Worm (Caenorhabditis elegans) whole organism, midembryonic: ENCODE measurements around the gene K06H6.2.

Source experiments
- T22C8.4 ChIP-seq: fragments of 200-800 bp; sonication (Bioruptor generic); IDR thresholded peaks from 2 replicates; pipeline ENCODE4 v1.3.6; 2022; ENCODE audit warnings: missing genetic modification characterization, missing compliant biosample characterization
- cog-1 ChIP-seq: sonication (generic microtip); optimal IDR thresholded peaks from 2 replicates; lab custom pipeline; 2016; ENCODE audit warnings: missing genetic modification characterization, missing compliant biosample characterization
- flt-1 ChIP-seq: fragments of 200-800 bp; sonication (Bioruptor generic); IDR thresholded peaks from 2 replicates; pipeline ENCODE4 v1.3.6; 2022; ENCODE audit warnings: missing genetic modification characterization, missing compliant biosample characterization
- klf-2 ChIP-seq: fragments of 200-800 bp; sonication (Bioruptor generic); conservative IDR thresholded peaks from 2 replicates; pipeline ENCODE4 v1.3.6; 2022; ENCODE audit warnings: missing genetic modification reagents, missing genetic modification characterization, missing compliant biosample characterization
- med-1 ChIP-seq: sonication (generic microtip); optimal IDR thresholded peaks from 2 replicates; lab custom pipeline; 2017; ENCODE audit warnings: missing genetic modification characterization, mild to moderate bottlenecking, missing compliant biosample characterization, antibody characterized with exemption, missing genetic modification reagents; ENCODE audit not compliant: insufficient read depth
- ref-1 ChIP-seq: fragments of 200-800 bp; sonication (Bioruptor generic); conservative IDR thresholded peaks from 2 replicates; pipeline ENCODE4 v1.3.6; 2022; ENCODE audit warnings: missing genetic modification reagents, missing genetic modification characterization, missing compliant biosample characterization
- tab-1 ChIP-seq: fragments of 200-800 bp; sonication (Bioruptor generic); IDR thresholded peaks from 2 replicates; pipeline ENCODE4 v1.3.6; 2022; ENCODE audit warnings: missing genetic modification characterization, missing compliant biosample characterization
- ztf-23 ChIP-seq: fragments of 200-800 bp; sonication (Bioruptor generic); IDR thresholded peaks from 2 replicates; pipeline ENCODE4 v1.3.6; 2022; ENCODE audit warnings: missing genetic modification reagents, missing genetic modification characterization, missing compliant biosample characterization
- ztf-29 ChIP-seq: fragments of 200-800 bp; sonication (Bioruptor generic); IDR thresholded peaks from 2 replicates; pipeline ENCODE4 v1.3.6; 2022; ENCODE audit warnings: missing genetic modification reagents, missing genetic modification characterization, missing compliant biosample characterization

K06H6.2 gene

DNA sequence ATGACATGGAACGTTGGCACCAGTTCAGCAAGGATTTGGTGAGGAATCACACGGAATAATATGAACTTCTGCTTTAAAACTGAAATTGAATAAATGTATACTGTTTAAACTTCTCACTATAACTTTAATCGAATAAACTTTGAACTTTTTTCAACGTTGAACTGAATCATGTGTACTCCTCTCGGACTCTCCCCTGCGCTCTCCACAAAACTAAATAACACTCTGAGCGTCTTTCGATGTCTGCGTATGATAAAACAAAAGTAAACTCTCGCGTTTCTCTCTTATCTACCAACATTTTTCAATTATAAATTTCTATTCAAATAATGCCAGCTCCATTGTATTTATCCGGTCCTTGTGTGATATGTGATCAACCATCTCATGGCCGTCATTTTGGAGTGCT is 46.3 kb downstream of the K06H6.2 start:
- TF ChIP-seq T22C8.4 (no peak), ztf-23 (no peak), cog-1 (tag; lab: Kevin White, UChicago) (no peak), ref-1 (GFP tag; lab: Robert Waterston, UW) (no peak), med-1 (GFP tag; lab: Kevin White, UChicago) (no peak), tab-1 (GFP tag; lab: Robert Waterston, UW) (no peak), klf-2 (GFP tag; lab: Robert Waterston, UW) (no peak), flt-1 (GFP tag; lab: Robert Waterston, UW) (no peak), ztf-29 (GFP tag; lab: Robert Waterston, UW) (no peak)

ce11 chrV:634855-635254 is 49.3 kb downstream of the K06H6.2 start, which contains the start of gene F48G7.10:
TSS of gene F48G7.10 (minus strand) at chrV:634955.
- no peak for TF ChIP-seq ref-1 (GFP tag; lab: Robert Waterston, UW)
- no peak for TF ChIP-seq ztf-29 (GFP tag; lab: Robert Waterston, UW)
- TF ChIP-seq flt-1 (GFP tag; lab: Robert Waterston, UW): no peak
- TF ChIP-seq klf-2 (GFP tag; lab: Robert Waterston, UW): no peak
- TF ChIP-seq T22C8.4: no peak
- no peak for TF ChIP-seq ztf-23
- TF ChIP-seq tab-1 (GFP tag; lab: Robert Waterston, UW): no peak
- TF ChIP-seq cog-1 (tag; lab: Kevin White, UChicago): no peak

DNA sequence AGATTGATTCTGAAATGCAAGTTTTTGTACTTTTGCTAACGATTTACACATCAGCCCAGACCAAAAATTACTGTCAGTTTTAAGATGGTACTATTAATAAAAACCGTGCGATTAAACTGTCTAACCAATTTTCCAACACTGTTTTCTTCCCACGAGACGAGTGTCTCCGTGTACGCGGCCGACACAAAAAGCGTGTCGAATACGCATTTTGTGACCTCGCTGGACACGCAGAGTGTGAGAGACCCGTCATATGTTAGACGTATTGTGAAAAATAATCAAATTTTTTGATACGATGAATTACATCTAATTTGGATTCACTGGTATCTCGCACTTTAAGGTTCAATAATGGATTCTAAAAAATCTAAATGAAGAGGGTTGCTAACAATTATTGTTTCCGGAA is 50.1 kb downstream of the K06H6.2 start:
- TF ChIP-seq ztf-23: no peak

DNA sequence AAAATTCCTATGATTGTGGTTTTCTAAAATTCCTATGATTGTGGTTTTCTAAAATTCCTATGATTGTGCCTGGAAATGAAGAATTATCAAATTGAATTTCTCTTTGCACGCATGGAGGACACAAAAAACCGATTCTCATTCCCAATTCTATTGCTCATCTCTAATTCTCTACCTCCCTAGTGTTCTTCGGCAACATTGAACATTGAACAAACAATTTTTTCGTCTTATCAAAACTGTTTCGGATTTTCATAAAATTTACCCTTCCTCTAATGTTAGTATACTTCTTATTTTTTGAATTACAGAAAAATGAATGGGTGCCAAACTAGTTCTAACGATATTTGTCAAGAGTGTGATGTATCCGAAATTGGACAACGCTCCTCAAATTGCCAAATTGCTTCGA is 50.7 kb downstream of the K06H6.2 start, which contains the start of gene pals-31:
pals-31 (plus strand) TSS at position 301 of the 400 bp plus-strand sequence.
- TF ChIP-seq klf-2 (GFP tag; lab: Robert Waterston, UW) (no peak), cog-1 (tag; lab: Kevin White, UChicago) (no peak), ztf-29 (GFP tag; lab: Robert Waterston, UW) (no peak), med-1 (GFP tag; lab: Kevin White, UChicago) (no peak), T22C8.4 (no peak), ref-1 (GFP tag; lab: Robert Waterston, UW) (no peak), tab-1 (GFP tag; lab: Robert Waterston, UW) (no peak)
